Fruit fly (Drosophila melanogaster) whole organism, prepupa: ENCODE results near the gene CG11095.

Experiments used
- CG10631 ChIP-seq: fragments of 200-800 bp; sonication (Bioruptor generic); optimal IDR thresholded peaks from 2 replicates; lab custom pipeline; 2016; ENCODE audit warnings: missing biosample characterization, missing genetic modification characterization
- CG11294 ChIP-seq: fragments of 200-800 bp; sonication (Bioruptor generic); IDR thresholded peaks from 2 replicates; pipeline ENCODE4 v1.3.6; 2022; ENCODE audit warnings: missing biosample characterization, missing genetic modification characterization
- CG11762 ChIP-seq: fragments of 200-800 bp; sonication (Bioruptor generic); optimal IDR thresholded peaks from 3 replicates; lab custom pipeline; 2016; ENCODE audit warnings: missing biosample characterization, missing genetic modification characterization; ENCODE audit not compliant: insufficient read depth
- CG15336 ChIP-seq: fragments of 200-800 bp; sonication (Bioruptor generic); IDR thresholded peaks from 2 replicates; pipeline ENCODE4 v1.3.6; 2022; ENCODE audit warnings: missing biosample characterization, missing genetic modification characterization
- CG1621 ChIP-seq: fragments of 200-800 bp; sonication (Bioruptor generic); optimal IDR thresholded peaks from 3 replicates; lab custom pipeline; 2018; ENCODE audit warnings: missing biosample characterization, mild to moderate bottlenecking, missing genetic modification characterization
- CG3032 ChIP-seq: fragments of 200-800 bp; optimal IDR thresholded peaks from 2 replicates; lab custom pipeline; 2019; ENCODE audit warnings: missing biosample characterization, mild to moderate bottlenecking, missing genetic modification characterization, moderate library complexity
- CG32006 ChIP-seq: fragments of 200-800 bp; sonication (Bioruptor generic); optimal IDR thresholded peaks from 3 replicates; lab custom pipeline; 2017; ENCODE audit warnings: missing biosample characterization, mild to moderate bottlenecking, missing genetic modification characterization
- CG6163 ChIP-seq: fragments of 200-800 bp; sonication (Bioruptor generic); IDR thresholded peaks from 3 replicates; pipeline ENCODE4 v1.3.6; 2022; ENCODE audit warnings: missing biosample characterization, missing genetic modification characterization
- CG6276 ChIP-seq: fragments of 200-800 bp; sonication (Bioruptor generic); optimal IDR thresholded peaks from 2 replicates; lab custom pipeline; 2017; ENCODE audit warnings: missing biosample characterization, mild to moderate bottlenecking, missing genetic modification characterization
- CG6792 ChIP-seq: fragments of 200-800 bp; sonication (Bioruptor generic); optimal IDR thresholded peaks from 3 replicates; lab custom pipeline; 2016; ENCODE audit warnings: missing biosample characterization, missing genetic modification characterization
- CG6808 ChIP-seq: fragments of 200-800 bp; sonication (Bioruptor generic); optimal IDR thresholded peaks from 3 replicates; lab custom pipeline; 2017; ENCODE audit warnings: missing biosample characterization, missing genetic modification characterization, mild to moderate bottlenecking, moderate library complexity, missing genetic modification reagents
- CG6854 ChIP-seq: fragments of 200-800 bp; sonication (Bioruptor generic); optimal IDR thresholded peaks from 2 replicates; lab custom pipeline; 2017; ENCODE audit warnings: missing biosample characterization, mild to moderate bottlenecking, missing genetic modification characterization
- CG7368 ChIP-seq: fragments of 200-800 bp; sonication (Bioruptor generic); optimal IDR thresholded peaks from 3 replicates; lab custom pipeline; 2016; ENCODE audit warnings: missing biosample characterization, missing genetic modification characterization
- CG8119 ChIP-seq: fragments of 200-800 bp; sonication (Bioruptor generic); IDR thresholded peaks from 3 replicates; pipeline ENCODE4 v1.3.6; 2022; ENCODE audit warnings: missing biosample characterization, missing genetic modification characterization
- CG8319 ChIP-seq: fragments of 200-800 bp; sonication (Bioruptor generic); optimal IDR thresholded peaks from 3 replicates; lab custom pipeline; 2016; ENCODE audit warnings: missing biosample characterization, missing genetic modification characterization
- CG8632 ChIP-seq: fragments of 200-800 bp; sonication (Bioruptor generic); optimal IDR thresholded peaks from 3 replicates; lab custom pipeline; 2016; ENCODE audit warnings: missing biosample characterization, missing genetic modification characterization
- CG9139 ChIP-seq: fragments of 200-800 bp; sonication (Bioruptor generic); optimal IDR thresholded peaks from 3 replicates; lab custom pipeline; 2017; ENCODE audit warnings: missing biosample characterization, mild to moderate bottlenecking, missing genetic modification characterization
- Eip75B ChIP-seq: fragments of 200-800 bp; sonication (Bioruptor generic); optimal IDR thresholded peaks from 3 replicates; lab custom pipeline; 2016; ENCODE audit warnings: missing biosample characterization, missing genetic modification characterization
- Eip78C ChIP-seq: fragments of 200-800 bp; sonication (Bioruptor generic); peaks from one replicate; lab custom pipeline; 2016; ENCODE audit warnings: missing biosample characterization, missing genetic modification characterization
- Eip93F ChIP-seq: fragments of 200-800 bp; sonication (Bioruptor generic); optimal IDR thresholded peaks from 2 replicates; lab custom pipeline; 2016; ENCODE audit warnings: missing biosample characterization, mild to moderate bottlenecking, missing genetic modification characterization
- Ets21C ChIP-seq: fragments of 200-800 bp; sonication (Bioruptor generic); optimal IDR thresholded peaks from 3 replicates; lab custom pipeline; 2016; ENCODE audit warnings: missing biosample characterization, missing genetic modification characterization
- Ets96B ChIP-seq: fragments of 200-800 bp; optimal IDR thresholded peaks from 2 replicates; lab custom pipeline; 2019; ENCODE audit warnings: missing biosample characterization, mild to moderate bottlenecking, missing genetic modification characterization, moderate library complexity
- Gug ChIP-seq: fragments of 200-800 bp; sonication (Bioruptor generic); IDR thresholded peaks from 2 replicates; pipeline ENCODE4 v1.3.6; 2022; ENCODE audit warnings: missing biosample characterization, missing genetic modification characterization
- Hr38 ChIP-seq: sonication (Bioruptor generic); optimal IDR thresholded peaks from 2 replicates; lab custom pipeline; 2016; ENCODE audit warnings: missing biosample characterization, missing genetic modification characterization
- Hr39 ChIP-seq: fragments of 200-800 bp; sonication (Bioruptor generic); optimal IDR thresholded peaks from 2 replicates; lab custom pipeline; 2016; ENCODE audit warnings: missing biosample characterization, missing genetic modification characterization
- Hr4 ChIP-seq: fragments of 200-800 bp; sonication (Bioruptor generic); optimal IDR thresholded peaks from 3 replicates; lab custom pipeline; 2016; ENCODE audit warnings: missing biosample characterization, missing genetic modification characterization
- Lpt ChIP-seq: fragments of 200-800 bp; sonication (Bioruptor generic); optimal IDR thresholded peaks from 3 replicates; lab custom pipeline; 2016; ENCODE audit warnings: missing biosample characterization, missing genetic modification characterization
- OdsH ChIP-seq: fragments of 200-800 bp; sonication (Bioruptor generic); optimal IDR thresholded peaks from 3 replicates; lab custom pipeline; 2016; ENCODE audit warnings: missing biosample characterization, missing genetic modification characterization
- Smox ChIP-seq: fragments of 200-800 bp; sonication (Bioruptor generic); optimal IDR thresholded peaks from 3 replicates; lab custom pipeline; 2016; ENCODE audit warnings: missing biosample characterization, missing genetic modification characterization
- Sox102F ChIP-seq: fragments of 200-800 bp; sonication (Bioruptor generic); optimal IDR thresholded peaks from 2 replicates; lab custom pipeline; 2016; ENCODE audit warnings: missing biosample characterization, mild to moderate bottlenecking, missing genetic modification characterization
- Sox15 ChIP-seq: fragments of 200-800 bp; sonication (Bioruptor generic); optimal IDR thresholded peaks from 3 replicates; lab custom pipeline; 2016; ENCODE audit warnings: missing biosample characterization, missing genetic modification characterization
- achi ChIP-seq: fragments of 200-800 bp; sonication (Bioruptor generic); optimal IDR thresholded peaks from 3 replicates; lab custom pipeline; 2016; ENCODE audit warnings: missing biosample characterization, missing genetic modification characterization
- acj6 ChIP-seq: fragments of 200-800 bp; sonication (Bioruptor generic); optimal IDR thresholded peaks from 3 replicates; lab custom pipeline; 2016; ENCODE audit warnings: missing biosample characterization, missing genetic modification characterization
- cyc ChIP-seq: fragments of 200-800 bp; sonication (Bioruptor generic); optimal IDR thresholded peaks from 3 replicates; lab custom pipeline; 2016; ENCODE audit warnings: missing biosample characterization, missing genetic modification characterization
- dac ChIP-seq: fragments of 200-800 bp; sonication (Bioruptor generic); optimal IDR thresholded peaks from 2 replicates; lab custom pipeline; 2017; ENCODE audit warnings: missing biosample characterization, mild to moderate bottlenecking, missing genetic modification characterization
- eg ChIP-seq: fragments of 200-800 bp; sonication (Bioruptor generic); IDR thresholded peaks from 3 replicates; pipeline ENCODE4 v1.3.6; 2022; ENCODE audit warnings: missing biosample characterization, missing genetic modification characterization
- esn ChIP-seq: fragments of 200-800 bp; sonication (Bioruptor generic); optimal IDR thresholded peaks from 2 replicates; lab custom pipeline; 2016; ENCODE audit warnings: missing biosample characterization, mild to moderate bottlenecking, missing genetic modification characterization, moderate library complexity
- fd59A ChIP-seq: fragments of 200-800 bp; sonication (Bioruptor generic); optimal IDR thresholded peaks from 2 replicates; lab custom pipeline; 2017; ENCODE audit warnings: missing biosample characterization, mild to moderate bottlenecking, missing genetic modification characterization, missing genetic modification reagents
- fd85E ChIP-seq: fragments of 200-800 bp; sonication (Bioruptor generic); optimal IDR thresholded peaks from 3 replicates; lab custom pipeline; 2016; ENCODE audit warnings: missing biosample characterization, missing genetic modification characterization
- fkh ChIP-seq: fragments of 200-800 bp; sonication (Bioruptor generic); optimal IDR thresholded peaks from 3 replicates; lab custom pipeline; 2017; ENCODE audit warnings: missing biosample characterization, mild to moderate bottlenecking, missing genetic modification characterization, moderate library complexity
- lz ChIP-seq: fragments of 200-800 bp; sonication (Bioruptor generic); optimal IDR thresholded peaks from 3 replicates; lab custom pipeline; 2016; ENCODE audit warnings: missing biosample characterization, missing genetic modification characterization
- salr ChIP-seq, 2 experiments: fragments of 200-800 bp; sonication (Bioruptor generic); optimal IDR thresholded peaks; 3 replicates each; lab custom pipeline; 2016 to 2018; ENCODE audit warnings: missing biosample characterization in 2 of 2, missing genetic modification characterization in 2 of 2, mild to moderate bottlenecking in 1 of 2
- svp ChIP-seq: fragments of 200-800 bp; sonication (Bioruptor generic); peaks from one replicate; lab custom pipeline; 2016; ENCODE audit warnings: missing biosample characterization, missing genetic modification characterization
- topi ChIP-seq: fragments of 200-800 bp; sonication (Bioruptor generic); optimal IDR thresholded peaks from 3 replicates; lab custom pipeline; 2016; ENCODE audit warnings: missing biosample characterization, missing genetic modification characterization
- vri ChIP-seq: fragments of 200-800 bp; sonication (Bioruptor generic); optimal IDR thresholded peaks from 3 replicates; lab custom pipeline; 2016; ENCODE audit warnings: missing biosample characterization, mild to moderate bottlenecking, missing genetic modification characterization

Gene CG11095

dm6 chrX:13820310-13821038 is 9.0 kb downstream of the CG11095 start:
- TF ChIP-seq fkh (GFP tag; lab: Kevin White, UChicago) (peak; percentile 71), CG11294 (GFP tag; lab: Robert Waterston, UW) (no peak), CG3032 (no peak), achi (GFP tag; lab: Kevin White, UChicago) (no peak), Eip78C (GFP tag; lab: Kevin White, UChicago) (peak; percentile 58), CG32006 (GFP tag; lab: Kevin White, UChicago) (peak; percentile 12), CG7368 (no peak), topi (GFP tag; lab: Kevin White, UChicago) (no peak), fd85E (GFP tag; lab: Kevin White, UChicago) (no peak), CG6808 (GFP tag; lab: Kevin White, UChicago) (no peak), CG9139 (no peak), CG8632 (GFP tag; lab: Kevin White, UChicago) (no peak), cyc (GFP tag; lab: Kevin White, UChicago) (no peak), Ets21C (no peak), Eip93F (no peak), Hr38 (GFP tag; lab: Kevin White, UChicago) (no peak), CG8119 (GFP tag; lab: Robert Waterston, UW) (peak; percentile 38; the same call in 2 of the 3 replicates), CG6276 (peak; percentile 20), dac (GFP tag; lab: Kevin White, UChicago) (no peak), Gug (no peak), Eip75B (no peak), fd59A (no peak), CG1621 (tag; lab: Kevin White, UChicago) (no peak), salr (GFP tag; optimal IDR thresholded peaks at IDR 0.05; lab: Kevin White, UChicago) (no peak), Sox102F (GFP tag; lab: Kevin White, UChicago) (no peak), CG11762 (GFP tag; lab: Kevin White, UChicago) (no peak), Ets96B (tag; lab: Kevin White, UChicago) (no peak), CG6163 (GFP tag; lab: Robert Waterston, UW) (no peak), Hr39 (GFP tag; lab: Kevin White, UChicago) (no peak), OdsH (no peak), vri (GFP tag; lab: Kevin White, UChicago) (no peak), svp (peak; percentile 63), Sox15 (GFP tag; lab: Kevin White, UChicago) (no peak), Smox (GFP tag; lab: Kevin White, UChicago) (no peak), CG8319 (no peak), esn (GFP tag; lab: Kevin White, UChicago) (no peak), Hr4 (no peak), lz (GFP tag; lab: Kevin White, UChicago) (no peak)

DNA sequence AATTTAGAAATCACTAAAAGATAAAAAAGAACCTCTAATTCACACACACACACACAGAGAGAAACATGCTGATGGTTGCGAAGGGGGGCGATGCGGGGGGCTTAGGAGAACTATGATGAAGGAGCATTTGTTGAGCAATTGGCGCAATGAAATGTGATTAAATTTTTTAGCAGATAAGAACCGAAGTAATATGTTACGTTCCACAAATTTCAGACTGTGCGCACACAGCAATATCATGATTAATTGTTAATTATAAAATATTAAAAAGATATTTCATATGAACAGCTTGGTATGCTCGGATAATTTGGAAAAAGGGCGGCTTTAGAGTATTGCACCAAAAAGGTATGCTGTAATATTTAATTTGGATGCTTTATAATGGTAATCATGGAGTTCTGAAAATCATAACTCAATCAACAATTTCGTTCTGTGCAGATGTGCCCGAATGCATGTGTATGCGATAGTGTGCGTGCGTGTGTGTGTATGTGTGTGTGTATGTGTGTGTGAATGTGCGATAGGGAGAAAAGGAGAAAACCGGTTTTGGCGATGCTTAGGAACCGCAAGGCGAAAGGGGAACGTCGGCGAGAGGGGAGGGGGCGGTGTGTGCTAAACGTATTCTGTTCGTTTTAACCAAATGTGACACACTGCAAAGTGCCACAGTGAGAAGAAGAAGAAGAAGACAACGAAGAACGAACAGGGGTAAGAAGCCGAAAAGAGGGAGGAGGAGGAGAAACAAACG is 9.7 kb downstream of the CG11095 start:
- TF ChIP-seq CG10631 (GFP tag; lab: Kevin White, UChicago) (peak; percentile 21), CG1621 (tag; lab: Kevin White, UChicago) (no peak), Lpt (GFP tag; lab: Kevin White, UChicago) (peak; percentile 35), Gug (no peak), acj6 (peak; percentile 10), achi (GFP tag; lab: Kevin White, UChicago) (peak; percentile 15), Eip78C (GFP tag; lab: Kevin White, UChicago) (peak; percentile 85), OdsH (no peak), CG6808 (GFP tag; lab: Kevin White, UChicago) (no peak), CG8119 (GFP tag; lab: Robert Waterston, UW) (peak; percentile 21; the same call in 1 of the 3 replicates), Hr4 (no peak), CG3032 (peak; percentile 3), CG6792 (no peak), CG15336 (GFP tag; lab: Robert Waterston, UW) (no peak; the same call in 1 of the 2 replicates), CG11294 (GFP tag; lab: Robert Waterston, UW) (no peak), eg (GFP tag; lab: Robert Waterston, UW) (0 out of 3 replicates have a peak, but pooled peaks have one; percentile 10), CG32006 (GFP tag; lab: Kevin White, UChicago) (peak; percentile 50), CG6854 (GFP tag; lab: Kevin White, UChicago) (no peak), topi (GFP tag; lab: Kevin White, UChicago) (no peak)
- TF ChIP-seq, all 60 proteins: peak for 9
